Comparison of ENCODE assay signal across 1 fruit fly cellular context in genomic region chrX:14882536-14883118, dm6.
TF ChIP-seq lines count a peak whose summit lies in the region.

CG45064 (minus strand) TSS chrX:14882586.
CG45065 (minus strand) TSS chrX:14882586.

TF ChIP-seq in whole organism, embryonic, 481 proteins besides CTCF, POLR2A, EP300 and RAD21 (continued from another document and continues in another):
- peak; percentile 97 for TF ChIP-seq ci (GFP tag; IDR thresholded peaks at IDR 0.05; lab: Robert Waterston, UW)
- peak; percentile 79 for TF ChIP-seq salm (tag; optimal IDR thresholded peaks at IDR 0.05; lab: Kevin White, UChicago)
- TF ChIP-seq zen (tag; optimal IDR thresholded peaks at IDR 0.05; lab: Kevin White, UChicago): no peak
- peak; percentile 35 for TF ChIP-seq CG15514 (GFP tag; optimal IDR thresholded peaks at IDR 0.05; lab: Kevin White, UChicago)
- peak; percentile 88 for TF ChIP-seq CG8924 (tag; optimal IDR thresholded peaks at IDR 0.05; lab: Kevin White, UChicago)
- no peak for TF ChIP-seq tll (GFP tag; optimal IDR thresholded peaks at IDR 0.05; lab: Kevin White, UChicago)
- TF ChIP-seq CG12155 (GFP tag; optimal IDR thresholded peaks at IDR 0.05; lab: Kevin White, UChicago): peak; percentile 67
- TF ChIP-seq ssp (GFP tag; IDR thresholded peaks at IDR 0.05; lab: Robert Waterston, UW): peak; percentile 73
- TF ChIP-seq CG7372 (GFP tag; IDR thresholded peaks at IDR 0.05; lab: Robert Waterston, UW): peak; percentile 53; the same call in 1 of the 2 replicates
- TF ChIP-seq eyg (GFP tag; optimal IDR thresholded peaks at IDR 0.05; lab: Kevin White, UChicago): peak; percentile 52
- TF ChIP-seq Xrp1 (GFP tag; IDR thresholded peaks at IDR 0.05; lab: Robert Waterston, UW): peak; percentile 87
- peak in 1 of 2 experiments; percentile 31 for TF ChIP-seq crp (GFP tag; optimal IDR thresholded peaks at IDR 0.05; lab: Kevin White, UChicago)
- no peak for TF ChIP-seq hkb (optimal IDR thresholded peaks at IDR 0.05; lab: Kevin White, UChicago)
- TF ChIP-seq hkb (GFP tag; IDR thresholded peaks at IDR 0.05; lab: Robert Waterston, UW): peak; percentile 87
- peak; percentile 36 for TF ChIP-seq CG4328 (GFP tag; optimal IDR thresholded peaks at IDR 0.05; lab: Kevin White, UChicago)
- TF ChIP-seq CG11456 (GFP tag; IDR thresholded peaks at IDR 0.05; lab: Robert Waterston, UW): no peak
- peak; percentile 41; the same call in 1 of the 2 replicates for TF ChIP-seq aop (GFP tag; IDR thresholded peaks at IDR 0.05; lab: Robert Waterston, UW)
- no peak for TF ChIP-seq yki (optimal IDR thresholded peaks at IDR 0.05; lab: Kevin White, UChicago)
- no peak for TF ChIP-seq insv (GFP tag; optimal IDR thresholded peaks at IDR 0.05; lab: Kevin White, UChicago)
- TF ChIP-seq CG4404 (GFP tag; IDR thresholded peaks at IDR 0.05; lab: Robert Waterston, UW): peak; percentile 24; the same call in 1 of the 2 replicates
- TF ChIP-seq cad (GFP tag; optimal IDR thresholded peaks at IDR 0.05; lab: Kevin White, UChicago): no peak
- peak; percentile 57 for TF ChIP-seq CG13775 (GFP tag; optimal IDR thresholded peaks at IDR 0.05; lab: Kevin White, UChicago)
- peak; percentile 79 for TF ChIP-seq CG15269 (tag; optimal IDR thresholded peaks at IDR 0.05; lab: Kevin White, UChicago)
- no peak for TF ChIP-seq ato (GFP tag; IDR thresholded peaks at IDR 0.05; lab: Robert Waterston, UW; ENCODE audit: partially characterized antibody)
- no peak for TF ChIP-seq pros (GFP tag; optimal IDR thresholded peaks at IDR 0.05; lab: Kevin White, UChicago)
- TF ChIP-seq sob (GFP tag; IDR thresholded peaks at IDR 0.05; lab: Robert Waterston, UW): peak; percentile 75
- TF ChIP-seq CG8281 (tag; optimal IDR thresholded peaks at IDR 0.05; lab: Kevin White, UChicago): peak; percentile 58
- peak; percentile 80 for TF ChIP-seq pb (GFP tag; optimal IDR thresholded peaks at IDR 0.05; lab: Kevin White, UChicago)
- TF ChIP-seq E2f1 (GFP tag; IDR thresholded peaks at IDR 0.05; lab: Robert Waterston, UW): peak; percentile 77
- no peak for TF ChIP-seq pzg (GFP tag; optimal IDR thresholded peaks at IDR 0.05; lab: Kevin White, UChicago)
- TF ChIP-seq tap (tag; optimal IDR thresholded peaks at IDR 0.05; lab: Kevin White, UChicago): peak; percentile 86
- TF ChIP-seq mld (GFP tag; IDR thresholded peaks at IDR 0.05; lab: Robert Waterston, UW; ENCODE audit: partially characterized antibody): no peak
- TF ChIP-seq wdn (GFP tag; IDR thresholded peaks at IDR 0.05; lab: Robert Waterston, UW): peak; percentile 56
- peak; percentile 69 for TF ChIP-seq sens-2 (GFP tag; IDR thresholded peaks at IDR 0.05; lab: Robert Waterston, UW)
- TF ChIP-seq tgo (GFP tag; IDR thresholded peaks at IDR 0.05; lab: Robert Waterston, UW): peak; percentile 66
- peak; percentile 72 to 73 for TF ChIP-seq Pdp1 (GFP tag; optimal IDR thresholded peaks at IDR 0.05; lab: Kevin White, UChicago)
- TF ChIP-seq mam (GFP tag; optimal IDR thresholded peaks at IDR 0.05; lab: Kevin White, UChicago): peak; percentile 83
- no peak for TF ChIP-seq D (optimal IDR thresholded peaks at IDR 0.05; lab: Kevin White, UChicago)
- TF ChIP-seq D (GFP tag; optimal IDR thresholded peaks at IDR 0.05; lab: Kevin White, UChicago): peak; percentile 83
- peak; percentile 0 for TF ChIP-seq CG14965 (GFP tag; optimal IDR thresholded peaks at IDR 0.05; lab: Kevin White, UChicago; ENCODE audit: borderline replicate concordance)
- TF ChIP-seq nmo (GFP tag; optimal IDR thresholded peaks at IDR 0.05; lab: Kevin White, UChicago): peak; percentile 90
- no peak for TF ChIP-seq pan (optimal IDR thresholded peaks at IDR 0.05; lab: Kevin White, UChicago)
- TF ChIP-seq pan (GFP tag; optimal IDR thresholded peaks at IDR 0.05 in 1 of 2, IDR thresholded peaks at IDR 0.05 in 1 of 2): peak in 1 of 2 experiments; percentile 79
- no peak for TF ChIP-seq Dip2 (GFP tag; IDR thresholded peaks at IDR 0.05; lab: Robert Waterston, UW)
- no peak for TF ChIP-seq Lpt (GFP tag; optimal IDR thresholded peaks at IDR 0.05; lab: Kevin White, UChicago)
- TF ChIP-seq CG7963 (GFP tag; IDR thresholded peaks at IDR 0.05; lab: Robert Waterston, UW; ENCODE audit: partially characterized antibody): no peak
- peak; percentile 93 for TF ChIP-seq Awh (GFP tag; IDR thresholded peaks at IDR 0.05; lab: Robert Waterston, UW)
- TF ChIP-seq ind (GFP tag; optimal IDR thresholded peaks at IDR 0.05; lab: Kevin White, UChicago): peak; percentile 81
- peak; percentile 100 for TF ChIP-seq Blimp-1 (GFP tag; optimal IDR thresholded peaks at IDR 0.05; lab: Kevin White, UChicago)
- TF ChIP-seq gsb (GFP tag; IDR thresholded peaks at IDR 0.05; lab: Robert Waterston, UW): no peak
- peak; percentile 73 for TF ChIP-seq CG6854 (GFP tag; optimal IDR thresholded peaks at IDR 0.05; lab: Kevin White, UChicago)
- TF ChIP-seq Nf-YB (GFP tag; optimal IDR thresholded peaks at IDR 0.05; lab: Kevin White, UChicago): peak; percentile 67
- TF ChIP-seq ase (GFP tag; IDR thresholded peaks at IDR 0.05; lab: Robert Waterston, UW): peak; percentile 76
- TF ChIP-seq Hr3 (GFP tag; optimal IDR thresholded peaks at IDR 0.05; lab: Kevin White, UChicago): peak; percentile 76
- no peak for TF ChIP-seq CG16813 (GFP tag; IDR thresholded peaks at IDR 0.05; lab: Robert Waterston, UW; ENCODE audit: partially characterized antibody)
- peak; percentile 72 for TF ChIP-seq CG14441 (GFP tag; IDR thresholded peaks at IDR 0.05; lab: Robert Waterston, UW)
- peak; percentile 82 for TF ChIP-seq jing (GFP tag; optimal IDR thresholded peaks at IDR 0.05; lab: Kevin White, UChicago)
- TF ChIP-seq bigmax (GFP tag; optimal IDR thresholded peaks at IDR 0.05; lab: Kevin White, UChicago): no peak
- 0 out of 2 replicates have a peak, but pooled peaks have one; percentile 44 for TF ChIP-seq gt (GFP tag; IDR thresholded peaks at IDR 0.05; lab: Robert Waterston, UW)
- TF ChIP-seq CG5245 (GFP tag; optimal IDR thresholded peaks at IDR 0.05; lab: Kevin White, UChicago): peak; percentile 81
- TF ChIP-seq odd (GFP tag; optimal IDR thresholded peaks at IDR 0.05; lab: Kevin White, UChicago): peak; percentile 80
- no peak for TF ChIP-seq CG34224 (GFP tag; IDR thresholded peaks at IDR 0.05; lab: Robert Waterston, UW; ENCODE audit: partially characterized antibody)
- peak; percentile 60 for TF ChIP-seq Usf (GFP tag; optimal IDR thresholded peaks at IDR 0.05; lab: Kevin White, UChicago)
- peak; percentile 75 for TF ChIP-seq tin (GFP tag; optimal IDR thresholded peaks at IDR 0.05; lab: Kevin White, UChicago)
- TF ChIP-seq lab (GFP tag; optimal IDR thresholded peaks at IDR 0.05; lab: Kevin White, UChicago): peak; percentile 85
- peak; percentile 85 for TF ChIP-seq Xbp1 (GFP tag; optimal IDR thresholded peaks at IDR 0.05; lab: Kevin White, UChicago)
- TF ChIP-seq zfh2 (GFP tag; optimal IDR thresholded peaks at IDR 0.05; lab: Kevin White, UChicago): peak; percentile 76
- no peak for TF ChIP-seq amos (GFP tag; IDR thresholded peaks at IDR 0.05; lab: Robert Waterston, UW; ENCODE audit: partially characterized antibody)
- TF ChIP-seq tna (GFP tag; IDR thresholded peaks at IDR 0.05; lab: Robert Waterston, UW; ENCODE audit: partially characterized antibody): no peak
- TF ChIP-seq exex (tag; optimal IDR thresholded peaks at IDR 0.05; lab: Kevin White, UChicago): peak; percentile 11
- peak; percentile 94 for TF ChIP-seq vvl (GFP tag; IDR thresholded peaks at IDR 0.05; lab: Robert Waterston, UW)
- TF ChIP-seq CG9215 (GFP tag; IDR thresholded peaks at IDR 0.05; lab: Robert Waterston, UW): no peak
- peak; percentile 50 for TF ChIP-seq CG10274 (GFP tag; optimal IDR thresholded peaks at IDR 0.05; lab: Kevin White, UChicago)
- TF ChIP-seq CG6683 (GFP tag; optimal IDR thresholded peaks at IDR 0.05; lab: Kevin White, UChicago): peak; percentile 64
- peak; percentile 85 for TF ChIP-seq H2.0 (GFP tag; IDR thresholded peaks at IDR 0.05; lab: Robert Waterston, UW)
- peak; percentile 55 for TF ChIP-seq CG3847 (GFP tag; IDR thresholded peaks at IDR 0.05; lab: Robert Waterston, UW)
- TF ChIP-seq sd (tag; optimal IDR thresholded peaks at IDR 0.05; lab: Kevin White, UChicago): peak; percentile 43
- no peak for TF ChIP-seq Hey (tag; optimal IDR thresholded peaks at IDR 0.05; lab: Kevin White, UChicago)
- TF ChIP-seq Neu2 (GFP tag; optimal IDR thresholded peaks at IDR 0.05; lab: Kevin White, UChicago; ENCODE audit: borderline replicate concordance): no peak
- no peak for TF ChIP-seq cg (GFP tag; optimal IDR thresholded peaks at IDR 0.05; lab: Kevin White, UChicago)
- TF ChIP-seq shn (GFP tag; optimal IDR thresholded peaks at IDR 0.05; lab: Kevin White, UChicago): peak; percentile 55
- TF ChIP-seq caup (GFP tag; optimal IDR thresholded peaks at IDR 0.05; lab: Kevin White, UChicago; ENCODE audit: severe bottlenecking): peak; percentile 61
- peak; percentile 67 for TF ChIP-seq Atf3 (GFP tag; optimal IDR thresholded peaks at IDR 0.05; lab: Kevin White, UChicago)
- no peak for TF ChIP-seq CG7987 (GFP tag; optimal IDR thresholded peaks at IDR 0.05; lab: Kevin White, UChicago)
- peak; percentile 13 for TF ChIP-seq CG3838 (GFP tag; optimal IDR thresholded peaks at IDR 0.05; lab: Kevin White, UChicago)
- TF ChIP-seq dmrt99B (tag; optimal IDR thresholded peaks at IDR 0.05; lab: Kevin White, UChicago): peak; percentile 95
- peak; percentile 16 for TF ChIP-seq CG4617 (GFP tag; optimal IDR thresholded peaks at IDR 0.05; lab: Kevin White, UChicago; ENCODE audit: borderline replicate concordance)
- TF ChIP-seq HHEX (GFP tag; optimal IDR thresholded peaks at IDR 0.05; lab: Kevin White, UChicago): peak; percentile 77
- TF ChIP-seq Mad (GFP tag; optimal IDR thresholded peaks at IDR 0.05; lab: Kevin White, UChicago): peak; percentile 8
- TF ChIP-seq CG10462 (GFP tag; optimal IDR thresholded peaks at IDR 0.05; lab: Kevin White, UChicago): peak; percentile 69
- TF ChIP-seq sima (GFP tag; optimal IDR thresholded peaks at IDR 0.05; lab: Kevin White, UChicago): peak; percentile 24
- TF ChIP-seq gsb-n (tag; optimal IDR thresholded peaks at IDR 0.05; lab: Kevin White, UChicago): peak; percentile 83
- TF ChIP-seq ttk (GFP tag; IDR thresholded peaks at IDR 0.05; lab: Robert Waterston, UW): peak; percentile 93
- peak; percentile 79 for TF ChIP-seq Mes4 (GFP tag; optimal IDR thresholded peaks at IDR 0.05; lab: Kevin White, UChicago)
- peak; percentile 61; the same call in 1 of the 2 replicates for TF ChIP-seq CG11696 (GFP tag; IDR thresholded peaks at IDR 0.05; lab: Robert Waterston, UW)
- peak; percentile 46 for TF ChIP-seq Jarid2 (GFP tag; optimal IDR thresholded peaks at IDR 0.05; lab: Kevin White, UChicago)
- peak; percentile 74 for TF ChIP-seq kni (GFP tag; optimal IDR thresholded peaks at IDR 0.05; lab: Kevin White, UChicago)
- TF ChIP-seq trem (tag; optimal IDR thresholded peaks at IDR 0.05; lab: Kevin White, UChicago): peak; percentile 61
- TF ChIP-seq cato (GFP tag; optimal IDR thresholded peaks at IDR 0.05; lab: Kevin White, UChicago; ENCODE audit: borderline replicate concordance): peak; percentile 76
- TF ChIP-seq CG4730 (GFP tag; IDR thresholded peaks at IDR 0.05; lab: Robert Waterston, UW): peak; percentile 73
- peak; percentile 16 for TF ChIP-seq trh (GFP tag; optimal IDR thresholded peaks at IDR 0.05; lab: Kevin White, UChicago)
- TF ChIP-seq B-H1 (GFP tag; IDR thresholded peaks at IDR 0.05; lab: Robert Waterston, UW): peak; percentile 78
- TF ChIP-seq esg (GFP tag; conservative IDR thresholded peaks at IDR 0.05; lab: Robert Waterston, UW): peak; percentile 84
- no peak for TF ChIP-seq ftz-f1 (GFP tag; optimal IDR thresholded peaks at IDR 0.05; lab: Kevin White, UChicago)
- peak; percentile 3 for TF ChIP-seq Fer2 (tag; optimal IDR thresholded peaks at IDR 0.05; lab: Kevin White, UChicago)
- peak; percentile 91 for TF ChIP-seq Oli (tag; optimal IDR thresholded peaks at IDR 0.05; lab: Kevin White, UChicago)
- peak; percentile 80 for TF ChIP-seq seq (GFP tag; IDR thresholded peaks at IDR 0.05; lab: Robert Waterston, UW)
- peak; percentile 91 for TF ChIP-seq sisA (GFP tag; IDR thresholded peaks at IDR 0.05; lab: Robert Waterston, UW)
- peak; percentile 91 for TF ChIP-seq CG5953 (GFP tag; IDR thresholded peaks at IDR 0.05; lab: Robert Waterston, UW)
- TF ChIP-seq row (GFP tag; IDR thresholded peaks at IDR 0.05; lab: Robert Waterston, UW): peak; percentile 81
- TF ChIP-seq CG43689 (GFP tag; IDR thresholded peaks at IDR 0.05; lab: Robert Waterston, UW): no peak
- TF ChIP-seq pnt (GFP tag; optimal IDR thresholded peaks at IDR 0.05; lab: Kevin White, UChicago): peak; percentile 85
- TF ChIP-seq Bteb2 (GFP tag; optimal IDR thresholded peaks at IDR 0.05; lab: Kevin White, UChicago): peak; percentile 65
- TF ChIP-seq Trl (optimal IDR thresholded peaks at IDR 0.05; lab: Kevin White, UChicago): no peak
- TF ChIP-seq Trl (GFP tag; optimal IDR thresholded peaks at IDR 0.05; lab: Kevin White, UChicago): peak; percentile 79
- TF ChIP-seq peb (GFP tag; IDR thresholded peaks at IDR 0.05; lab: Robert Waterston, UW): peak; percentile 61; the same call in 1 of the 2 replicates
- TF ChIP-seq ab (GFP tag; optimal IDR thresholded peaks at IDR 0.05; lab: Kevin White, UChicago): peak; percentile 35
- TF ChIP-seq Ada2b (GFP tag; IDR thresholded peaks at IDR 0.05; lab: Robert Waterston, UW): peak; percentile 69; the same call in 1 of the 2 replicates
- TF ChIP-seq abd-A (tag; optimal IDR thresholded peaks at IDR 0.05; lab: Kevin White, UChicago): peak; percentile 10
- peak; percentile 59 for TF ChIP-seq CG12942 (GFP tag; optimal IDR thresholded peaks at IDR 0.05; lab: Kevin White, UChicago)
- no peak for TF ChIP-seq CG6791 (GFP tag; IDR thresholded peaks at IDR 0.05; lab: Robert Waterston, UW; ENCODE audit: partially characterized antibody)
- peak; percentile 2 for TF ChIP-seq grn (GFP tag; optimal IDR thresholded peaks at IDR 0.05; lab: Kevin White, UChicago)
- TF ChIP-seq unc-4 (GFP tag; IDR thresholded peaks at IDR 0.05; lab: Robert Waterston, UW; ENCODE audit: partially characterized antibody): no peak
- TF ChIP-seq Doc3 (GFP tag; IDR thresholded peaks at IDR 0.05; lab: Robert Waterston, UW; ENCODE audit: partially characterized antibody): no peak
- TF ChIP-seq CG11398 (GFP tag; optimal IDR thresholded peaks at IDR 0.05; lab: Kevin White, UChicago): peak; percentile 75
- no peak for TF ChIP-seq Bgb (GFP tag; IDR thresholded peaks at IDR 0.05; lab: Robert Waterston, UW; ENCODE audit: partially characterized antibody)
- TF ChIP-seq CG17385 (GFP tag; optimal IDR thresholded peaks at IDR 0.05; lab: Kevin White, UChicago): peak; percentile 79
- peak; percentile 74 for TF ChIP-seq Six4 (GFP tag; optimal IDR thresholded peaks at IDR 0.05; lab: Kevin White, UChicago)
- peak; percentile 9 for TF ChIP-seq YL-1 (GFP tag; optimal IDR thresholded peaks at IDR 0.05; lab: Kevin White, UChicago)
- TF ChIP-seq gfzf (GFP tag; optimal IDR thresholded peaks at IDR 0.05; lab: Kevin White, UChicago): no peak
